Fruit fly (Drosophila melanogaster): ENCODE results near the gene CG18249.

CG18249 gene

dm6 chr3R:8217727-8218126, 2.2 kb upstream of the CG18249 start, which contains the start of gene CG7800 (continued):
- no peak for TF ChIP-seq CG43689 (GFP tag; IDR thresholded peaks at IDR 0.05)
- TF ChIP-seq CG32767 (GFP tag; IDR thresholded peaks at IDR 0.05), result no peak
- peak; percentile 30 for TF ChIP-seq trem (tag; optimal IDR thresholded peaks at IDR 0.05)
- TF ChIP-seq CG10959 (GFP tag; IDR thresholded peaks at IDR 0.05), result no peak
- TF ChIP-seq HLH4C (GFP tag; IDR thresholded peaks at IDR 0.05; ENCODE audit: partially characterized antibody), result peak; percentile 77
- no peak for TF ChIP-seq CG12744 (GFP tag; optimal IDR thresholded peaks at IDR 0.05)
- TF ChIP-seq CG5245 (GFP tag; optimal IDR thresholded peaks at IDR 0.05), result no peak
- TF ChIP-seq ato (GFP tag; IDR thresholded peaks at IDR 0.05; ENCODE audit: partially characterized antibody), result peak; percentile 46; the same call in 1 of the 2 replicates
- TF ChIP-seq Dp (GFP tag; optimal IDR thresholded peaks at IDR 0.05), result peak; percentile 68
- TF ChIP-seq MBD-R2 (GFP tag; IDR thresholded peaks at IDR 0.05), result peak; percentile 50
- TF ChIP-seq dimm (GFP tag; IDR thresholded peaks at IDR 0.05), result no peak
- TF ChIP-seq CG13287 (GFP tag; IDR thresholded peaks at IDR 0.05; ENCODE audit: partially characterized antibody), result peak; percentile 73
- no peak for TF ChIP-seq dati (GFP tag; IDR thresholded peaks at IDR 0.05)
- no peak for TF ChIP-seq CG4424 (GFP tag; optimal IDR thresholded peaks at IDR 0.05)
- TF ChIP-seq Dref (GFP tag; IDR thresholded peaks at IDR 0.05), result peak; percentile 82
- peak; percentile 41 for TF ChIP-seq pzg (GFP tag; optimal IDR thresholded peaks at IDR 0.05)
- TF ChIP-seq hth (optimal IDR thresholded peaks at IDR 0.05), result no peak
- peak; percentile 18 for TF ChIP-seq CG14710 (tag; optimal IDR thresholded peaks at IDR 0.05)
- TF ChIP-seq CG11398 (GFP tag; optimal IDR thresholded peaks at IDR 0.05), result no peak
- TF ChIP-seq h (optimal IDR thresholded peaks at IDR 0.05), result no peak
- 0 out of 3 replicates have a peak, but pooled peaks have one; percentile 13 for TF ChIP-seq Opbp (GFP tag; IDR thresholded peaks at IDR 0.05; ENCODE audit: partially characterized antibody)
- peak; percentile 52 for TF ChIP-seq gcm (GFP tag; optimal IDR thresholded peaks at IDR 0.05)
- no peak for TF ChIP-seq ro (GFP tag; IDR thresholded peaks at IDR 0.05)
- peak; percentile 77; the same call in 2 of the 3 replicates for TF ChIP-seq CG11560 (tag; IDR thresholded peaks at IDR 0.05)
- peak; percentile 81 for TF ChIP-seq Sry-δ (GFP tag; optimal IDR thresholded peaks at IDR 0.05)
- no peak for TF ChIP-seq cas (GFP tag; IDR thresholded peaks at IDR 0.05)
- no peak for TF ChIP-seq H2.0 (GFP tag; IDR thresholded peaks at IDR 0.05)

dm6 chr3R:8223074-8223597, 3.2 kb downstream of the CG18249 start:
- peak; percentile 40; the same call in 1 of the 2 replicates for TF ChIP-seq vvl (GFP tag; IDR thresholded peaks at IDR 0.05)
- TF ChIP-seq grn (GFP tag; optimal IDR thresholded peaks at IDR 0.05), result peak; percentile 67
- peak; percentile 42 for TF ChIP-seq Nf-YC (tag; optimal IDR thresholded peaks at IDR 0.05)
- TF ChIP-seq CG1832 (GFP tag; optimal IDR thresholded peaks at IDR 0.05), result peak; percentile 58
- peak; percentile 23; the same call in 1 of the 2 replicates for TF ChIP-seq CG10321 (GFP tag; IDR thresholded peaks at IDR 0.05)
- TF ChIP-seq GATAe (GFP tag; conservative IDR thresholded peaks at IDR 0.05), result no peak
- no peak for TF ChIP-seq CG1602 (GFP tag; optimal IDR thresholded peaks at IDR 0.05)
- TF ChIP-seq CG4360 (GFP tag; IDR thresholded peaks at IDR 0.05), result 0 out of 2 replicates have a peak, but pooled peaks have one; percentile 16
- TF ChIP-seq CG8359 (GFP tag; optimal IDR thresholded peaks at IDR 0.05; ENCODE audit: borderline replicate concordance), result peak; percentile 99

dm6 chr3R:8224726-8225460, 4.9 kb downstream of the CG18249 start:
- TF ChIP-seq ap (GFP tag; IDR thresholded peaks at IDR 0.05) (no peak), Optix (GFP tag; IDR thresholded peaks at IDR 0.05) (no peak), Asciz (GFP tag; optimal IDR thresholded peaks at IDR 0.05) (peak; percentile 15), ham (GFP tag; IDR thresholded peaks at IDR 0.05) (no peak), phol (tag; optimal IDR thresholded peaks at IDR 0.05) (peak; percentile 30), bsh (GFP tag; optimal IDR thresholded peaks at IDR 0.05) (peak in 1 of 2 experiments; percentile 52), HLH54F (GFP tag; optimal IDR thresholded peaks at IDR 0.05) (no peak), az2 (GFP tag; optimal IDR thresholded peaks at IDR 0.05) (no peak), CG8281 (tag; optimal IDR thresholded peaks at IDR 0.05) (peak; percentile 95), Abd-B (GFP tag; optimal IDR thresholded peaks at IDR 0.05) (no peak), Poxn (GFP tag; IDR thresholded peaks at IDR 0.05) (no peak), dpn (GFP tag; optimal IDR thresholded peaks at IDR 0.05) (no peak), CG2129 (GFP tag; IDR thresholded peaks at IDR 0.05; ENCODE audit: partially characterized antibody) (no peak), fd96Cb (tag; optimal IDR thresholded peaks at IDR 0.05) (peak; percentile 4)
